Worm (Caenorhabditis elegans): ENCODE results near the gene col-117.

DNA sequence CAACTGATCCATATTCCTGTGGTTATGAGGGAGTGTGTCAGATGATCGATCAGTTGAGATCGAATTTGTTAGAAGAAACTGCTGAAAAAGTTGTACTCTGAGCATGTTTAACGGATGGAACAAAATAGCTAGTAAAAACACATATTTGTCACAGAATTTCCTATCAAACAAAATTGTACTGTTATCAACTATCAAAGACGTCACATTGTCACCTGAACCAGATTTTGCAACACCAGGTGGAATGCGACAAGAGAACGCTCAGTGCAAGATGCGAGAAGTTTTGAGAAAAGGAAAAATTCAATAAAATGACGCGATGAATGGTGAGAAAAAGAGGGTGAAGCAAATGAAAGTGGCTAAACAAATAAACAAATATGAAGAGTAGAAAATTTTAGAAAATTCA is 43.6 kb upstream of the col-117 start:
- no peak for TF ChIP-seq lsy-27 (tag; optimal IDR thresholded peaks at IDR 0.05; ENCODE audit: borderline replicate concordance, insufficient read depth)
- no peak for TF ChIP-seq F49E8.2 (tag; optimal IDR thresholded peaks at IDR 0.05; ENCODE audit: insufficient read depth)
- TF ChIP-seq rpc-1 (optimal IDR thresholded peaks at IDR 0.05): no peak
- TF ChIP-seq rpc-1 (tag; optimal IDR thresholded peaks at IDR 0.05): no peak
- no peak for TF ChIP-seq F55B11.4 (tag; optimal IDR thresholded peaks at IDR 0.05; ENCODE audit: borderline replicate concordance, insufficient read depth)
- no peak for TF ChIP-seq attf-3 (GFP tag; conservative IDR thresholded peaks at IDR 0.05)
- no peak for TF ChIP-seq ama-1 (optimal IDR thresholded peaks at IDR 0.05)
- no peak for TF ChIP-seq ama-1 (GFP tag; optimal IDR thresholded peaks at IDR 0.05)
- no peak for TF ChIP-seq ztf-22 (GFP tag; optimal IDR thresholded peaks at IDR 0.05)
- no peak for TF ChIP-seq F57C9.4 (tag; optimal IDR thresholded peaks at IDR 0.05)
- no peak for TF ChIP-seq snpc-4 (GFP tag; optimal IDR thresholded peaks at IDR 0.05)
- TF ChIP-seq snpc-4 (tag; optimal IDR thresholded peaks at IDR 0.05): no peak
- TF ChIP-seq Y67H2A.10 (GFP tag; conservative IDR thresholded peaks at IDR 0.05): no peak
- TF ChIP-seq lag-1 (GFP tag; IDR thresholded peaks at IDR 0.05): no peak
- TF ChIP-seq K12H6.12 (tag; optimal IDR thresholded peaks at IDR 0.05): no peak
